Worm (Caenorhabditis elegans): ENCODE measurements around the gene K02F3.2.

- TF ChIP-seq ama-1 (optimal IDR thresholded peaks at IDR 0.05) (no peak), ceh-13 (GFP tag; optimal IDR thresholded peaks at IDR 0.05) (no peak), hmg-4 (GFP tag; optimal IDR thresholded peaks at IDR 0.05) (no peak), tbx-37 (GFP tag; conservative IDR thresholded peaks at IDR 0.05) (no peak), hnd-1 (tag; optimal IDR thresholded peaks at IDR 0.05) (no peak), pes-1 (GFP tag; IDR thresholded peaks at IDR 0.05) (no peak), tbx-11 (GFP tag; IDR thresholded peaks at IDR 0.05) (no peak), flt-1 (GFP tag; IDR thresholded peaks at IDR 0.05) (no peak), F13C5.2 (tag; optimal IDR thresholded peaks at IDR 0.05) (no peak)
These were observed 3.0 kb upstream of the K02F3.2 start, which contains the start of gene far-8 for ce11 chrIII:842630-843029.
